Fruit fly (Drosophila melanogaster) whole organism, embryonic: ENCODE results near the gene CG33098.

ENCODE experiments used
- Aef1 ChIP-seq: fragments of 200-800 bp; sonication (Bioruptor generic); IDR thresholded peaks from 3 replicates; pipeline ENCODE4 v1.3.6; 2022; ENCODE audit warnings: missing biosample characterization, missing genetic modification characterization
- C15 ChIP-seq: fragments of 200-800 bp; sonication (Bioruptor generic); IDR thresholded peaks from 3 replicates; pipeline ENCODE4 v1.3.6; 2022; ENCODE audit warnings: missing biosample characterization, missing genetic modification characterization
- CG10267 ChIP-seq: fragments of 200-800 bp; sonication (Bioruptor generic); optimal IDR thresholded peaks from 2 replicates; lab custom pipeline; 2018; ENCODE audit warnings: missing biosample characterization, mild to moderate bottlenecking, missing genetic modification characterization, moderate library complexity
- CG10366 ChIP-seq: fragments of 200-800 bp; sonication (Bioruptor generic); IDR thresholded peaks from 2 replicates; pipeline ENCODE4 v1.3.6; 2022; ENCODE audit warnings: missing biosample characterization, missing genetic modification characterization
- CG11085 ChIP-seq: fragments of 200-800 bp; sonication (Bioruptor generic); IDR thresholded peaks from 2 replicates; pipeline ENCODE4 v1.3.6; 2022; ENCODE audit warnings: missing biosample characterization, missing genetic modification characterization
- CG12236 ChIP-seq: fragments of 200-800 bp; sonication (Bioruptor generic); optimal IDR thresholded peaks from 2 replicates; lab custom pipeline; 2016; ENCODE audit warnings: missing biosample characterization, missing genetic modification characterization
- CG12744 ChIP-seq: fragments of 200-800 bp; sonication (Bioruptor generic); optimal IDR thresholded peaks from 2 replicates; lab custom pipeline; 2016; ENCODE audit warnings: missing biosample characterization, missing genetic modification characterization
- CG13424 ChIP-seq: fragments of 200-800 bp; sonication (Bioruptor generic); optimal IDR thresholded peaks from 2 replicates; lab custom pipeline; 2019; ENCODE audit warnings: missing biosample characterization, mild to moderate bottlenecking, missing genetic modification characterization, moderate library complexity
- CG15011 ChIP-seq: fragments of 200-800 bp; sonication (Bioruptor generic); optimal IDR thresholded peaks from 3 replicates; lab custom pipeline; 2018; ENCODE audit warnings: missing biosample characterization, mild to moderate bottlenecking, missing genetic modification characterization
- CG17359 ChIP-seq: fragments of 200-800 bp; sonication (Bioruptor generic); optimal IDR thresholded peaks from 3 replicates; lab custom pipeline; 2018; ENCODE audit warnings: missing biosample characterization, mild to moderate bottlenecking, missing genetic modification characterization, moderate library complexity
- CG17829 ChIP-seq: fragments of 200-800 bp; optimal IDR thresholded peaks from 2 replicates; lab custom pipeline; 2019; ENCODE audit warnings: missing biosample characterization, mild to moderate bottlenecking, missing genetic modification characterization, moderate library complexity
- CG18476 ChIP-seq: fragments of 200-800 bp; sonication (Bioruptor generic); optimal IDR thresholded peaks from 2 replicates; lab custom pipeline; 2016; ENCODE audit warnings: missing biosample characterization, mild to moderate bottlenecking, missing genetic modification characterization
- CG2875 ChIP-seq: fragments of 200-800 bp; sonication (Bioruptor generic); optimal IDR thresholded peaks from 2 replicates; lab custom pipeline; 2017; ENCODE audit warnings: missing biosample characterization, mild to moderate bottlenecking, missing genetic modification characterization, missing genetic modification reagents
- CG30020 ChIP-seq: fragments of 200-800 bp; optimal IDR thresholded peaks from 2 replicates; lab custom pipeline; 2019; ENCODE audit warnings: missing biosample characterization, mild to moderate bottlenecking, missing genetic modification characterization, moderate library complexity
- CG32767 ChIP-seq: fragments of 200-800 bp; sonication (Bioruptor generic); IDR thresholded peaks from 2 replicates; pipeline ENCODE4 v1.3.6; 2022; ENCODE audit warnings: missing biosample characterization, missing genetic modification characterization
- CG34376 ChIP-seq: fragments of 200-800 bp; sonication (Bioruptor generic); optimal IDR thresholded peaks from 2 replicates; lab custom pipeline; 2018; ENCODE audit warnings: missing biosample characterization, mild to moderate bottlenecking, missing genetic modification characterization
- CG42726 ChIP-seq: fragments of 200-800 bp; sonication (Bioruptor generic); IDR thresholded peaks from 2 replicates; pipeline ENCODE4 v1.3.6; 2022; ENCODE audit warnings: missing biosample characterization, missing genetic modification characterization; ENCODE audit not compliant: partially characterized antibody
- CG43689 ChIP-seq: fragments of 200-800 bp; sonication (Bioruptor generic); IDR thresholded peaks from 2 replicates; pipeline ENCODE4 v1.3.6; 2022; ENCODE audit warnings: missing biosample characterization, missing genetic modification characterization
- CG6813 ChIP-seq: fragments of 200-800 bp; sonication (Bioruptor generic); optimal IDR thresholded peaks from 2 replicates; lab custom pipeline; 2017; ENCODE audit warnings: missing biosample characterization, missing genetic modification characterization, mild to moderate bottlenecking, moderate library complexity, missing genetic modification reagents
- CG7745 ChIP-seq: fragments of 200-800 bp; sonication (Bioruptor generic); optimal IDR thresholded peaks from 2 replicates; lab custom pipeline; 2018; ENCODE audit warnings: missing biosample characterization, mild to moderate bottlenecking, missing genetic modification characterization, moderate library complexity
- CG7786 ChIP-seq: fragments of 200-800 bp; sonication (Bioruptor generic); optimal IDR thresholded peaks from 2 replicates; lab custom pipeline; 2016; ENCODE audit warnings: missing biosample characterization, missing genetic modification characterization
- Camta ChIP-seq: fragments of 200-800 bp; sonication (Bioruptor generic); optimal IDR thresholded peaks from 2 replicates; lab custom pipeline; 2016; ENCODE audit warnings: missing biosample characterization, missing genetic modification characterization
- D19A ChIP-seq: fragments of 200-800 bp; optimal IDR thresholded peaks from 3 replicates; lab custom pipeline; 2019; ENCODE audit warnings: missing biosample characterization, mild to moderate bottlenecking, missing genetic modification characterization, moderate library complexity
- Deaf1 ChIP-seq: fragments of 200-800 bp; optimal IDR thresholded peaks from 3 replicates; lab custom pipeline; 2019; ENCODE audit warnings: missing biosample characterization, mild to moderate bottlenecking, missing genetic modification characterization, moderate library complexity
- ERR ChIP-seq: fragments of 200-800 bp; sonication (Bioruptor generic); optimal IDR thresholded peaks from 2 replicates; lab custom pipeline; 2016; ENCODE audit warnings: missing biosample characterization, missing genetic modification characterization
- Ets65A ChIP-seq: fragments of 200-800 bp; sonication (Bioruptor generic); peaks from one replicate; lab custom pipeline; 2016; ENCODE audit warnings: missing biosample characterization, missing genetic modification characterization
- Gug ChIP-seq: fragments of 200-800 bp; sonication (Bioruptor generic); IDR thresholded peaks from 4 replicates; pipeline ENCODE4 v1.3.6; 2022; ENCODE audit warnings: missing biosample characterization, missing genetic modification characterization
- Hmr ChIP-seq: fragments of 200-800 bp; sonication (Bioruptor generic); optimal IDR thresholded peaks from 3 replicates; lab custom pipeline; 2017; ENCODE audit warnings: mild to moderate bottlenecking, missing biosample characterization, missing genetic modification reagents, missing genetic modification characterization
- Lhr ChIP-seq: fragments of 200-800 bp; sonication (Bioruptor generic); optimal IDR thresholded peaks from 3 replicates; lab custom pipeline; 2017; ENCODE audit warnings: mild to moderate bottlenecking, missing biosample characterization, missing genetic modification reagents, missing genetic modification characterization
- Sox100B ChIP-seq: fragments of 200-800 bp; sonication (Bioruptor generic); optimal IDR thresholded peaks from 3 replicates; lab custom pipeline; 2018; ENCODE audit warnings: missing biosample characterization, mild to moderate bottlenecking, missing genetic modification characterization
- Taf1 ChIP-seq: fragments of 200-800 bp; sonication (Bioruptor generic); IDR thresholded peaks from 2 replicates; pipeline ENCODE4 v1.3.6; 2022; ENCODE audit warnings: missing biosample characterization, missing genetic modification characterization
- bab2 ChIP-seq: fragments of 200-800 bp; sonication (Bioruptor generic); optimal IDR thresholded peaks from 2 replicates; lab custom pipeline; 2016; ENCODE audit warnings: missing biosample characterization, missing genetic modification characterization
- bigmax ChIP-seq: fragments of 200-800 bp; sonication (Bioruptor generic); optimal IDR thresholded peaks from 2 replicates; lab custom pipeline; 2018; ENCODE audit warnings: missing biosample characterization, mild to moderate bottlenecking, missing genetic modification characterization
- bowl ChIP-seq: fragments of 200-800 bp; sonication (Bioruptor generic); IDR thresholded peaks from 2 replicates; pipeline ENCODE4 v1.3.6; 2022; ENCODE audit warnings: missing biosample characterization, missing genetic modification characterization
- cg ChIP-seq: fragments of 200-800 bp; sonication (Bioruptor generic); optimal IDR thresholded peaks from 3 replicates; lab custom pipeline; 2019; ENCODE audit warnings: missing biosample characterization, mild to moderate bottlenecking, missing genetic modification characterization, moderate library complexity
- ci ChIP-seq: fragments of 200-800 bp; sonication (Bioruptor generic); IDR thresholded peaks from 3 replicates; pipeline ENCODE4 v1.3.6; 2022; ENCODE audit warnings: missing biosample characterization, missing genetic modification characterization
- exex ChIP-seq: fragments of 200-800 bp; sonication (Bioruptor generic); optimal IDR thresholded peaks from 4 replicates; lab custom pipeline; 2018; ENCODE audit warnings: missing biosample characterization, mild to moderate bottlenecking, missing genetic modification characterization, moderate library complexity
- gcm2 ChIP-seq: fragments of 200-800 bp; sonication (Bioruptor generic); optimal IDR thresholded peaks from 2 replicates; lab custom pipeline; 2016; ENCODE audit warnings: missing biosample characterization, missing genetic modification characterization
- gsb-n ChIP-seq: fragments of 200-800 bp; sonication (Bioruptor generic); optimal IDR thresholded peaks from 3 replicates; lab custom pipeline; 2018; ENCODE audit warnings: missing biosample characterization, mild to moderate bottlenecking, missing genetic modification characterization
- ind ChIP-seq: fragments of 200-800 bp; sonication (Bioruptor generic); optimal IDR thresholded peaks from 3 replicates; lab custom pipeline; 2016; ENCODE audit warnings: missing biosample characterization, missing genetic modification characterization
- insv ChIP-seq, 2 experiments: fragments of 200-800 bp; sonication (Bioruptor generic); optimal IDR thresholded peaks; 3 replicates each; lab custom pipeline; 2016 to 2018; ENCODE audit warnings: missing biosample characterization in 2 of 2, missing genetic modification characterization in 2 of 2
- mirr ChIP-seq: fragments of 200-800 bp; sonication (Bioruptor generic); optimal IDR thresholded peaks from 3 replicates; lab custom pipeline; 2018; ENCODE audit warnings: missing biosample characterization, mild to moderate bottlenecking, missing genetic modification characterization
- org-1 ChIP-seq: fragments of 200-800 bp; sonication (Bioruptor generic); optimal IDR thresholded peaks from 2 replicates; lab custom pipeline; 2017; ENCODE audit warnings: missing biosample characterization, missing genetic modification characterization
- otp ChIP-seq: fragments of 200-800 bp; sonication (Bioruptor generic); IDR thresholded peaks from 3 replicates; pipeline ENCODE4, ENCODE4 v1.3.6; 2022; ENCODE audit warnings: missing biosample characterization, missing genetic modification characterization
- pnt ChIP-seq: fragments of 200-800 bp; sonication (Bioruptor generic); optimal IDR thresholded peaks from 3 replicates; lab custom pipeline; 2016; ENCODE audit warnings: missing biosample characterization, missing genetic modification characterization
- repo ChIP-seq: fragments of 200-800 bp; sonication (Bioruptor generic); optimal IDR thresholded peaks from 2 replicates; lab custom pipeline; 2016; ENCODE audit warnings: missing biosample characterization, missing genetic modification characterization
- row ChIP-seq: fragments of 200-800 bp; sonication (Bioruptor generic); IDR thresholded peaks from 3 replicates; pipeline ENCODE4 v1.3.6; 2022; ENCODE audit warnings: missing biosample characterization, missing genetic modification characterization
- ssp ChIP-seq: fragments of 200-800 bp; sonication (Bioruptor generic); IDR thresholded peaks from 2 replicates; pipeline ENCODE4 v1.3.6; 2022; ENCODE audit warnings: missing biosample characterization, missing genetic modification characterization
- tin ChIP-seq: fragments of 200-800 bp; sonication (Bioruptor generic); optimal IDR thresholded peaks from 3 replicates; lab custom pipeline; 2016; ENCODE audit warnings: missing biosample characterization, missing genetic modification characterization
- ttk ChIP-seq: fragments of 200-800 bp; sonication (Bioruptor generic); IDR thresholded peaks from 2 replicates; pipeline ENCODE4 v2.1.2; 2022; ENCODE audit warnings: missing biosample characterization, missing genetic modification characterization
- twi ChIP-seq: fragments of 200-800 bp; optimal IDR thresholded peaks from 2 replicates; lab custom pipeline; 2019; ENCODE audit warnings: missing biosample characterization, mild to moderate bottlenecking, missing genetic modification characterization, moderate library complexity

Gene CG33098

dm6 chr3R:12398054-12398453 is 11.1 kb downstream of the CG33098 start:
- TF ChIP-seq CG7745 (peak; percentile 89), mirr (GFP tag; lab: Kevin White, UChicago) (peak; percentile 67), tin (no peak), CG34376 (peak; percentile 18), bigmax (GFP tag; lab: Kevin White, UChicago) (no peak), CG18476 (GFP tag; lab: Kevin White, UChicago) (peak; percentile 13), D19A (tag; lab: Kevin White, UChicago) (peak; percentile 17), gsb-n (tag; lab: Kevin White, UChicago) (no peak), exex (tag; lab: Kevin White, UChicago) (peak; percentile 86), CG15011 (no peak), row (no peak), CG6813 (GFP tag; lab: Kevin White, UChicago) (peak; percentile 0), Taf1 (GFP tag; lab: Robert Waterston, UW) (no peak), insv (GFP tag; optimal IDR thresholded peaks at IDR 0.05; lab: Kevin White, UChicago) (no peak)

- TF ChIP-seq Sox100B (GFP tag; lab: Kevin White, UChicago) (no peak), CG32767 (0 out of 2 replicates have a peak, but pooled peaks have one; percentile 9), ERR (GFP tag; lab: Kevin White, UChicago) (no peak), Hmr (GFP tag; lab: Kevin White, UChicago) (no peak), org-1 (GFP tag; lab: Kevin White, UChicago) (no peak), bab2 (GFP tag; lab: Kevin White, UChicago) (no peak), bowl (no peak), Camta (GFP tag; lab: Kevin White, UChicago) (no peak), CG12236 (GFP tag; lab: Kevin White, UChicago) (no peak), Deaf1 (tag; lab: Kevin White, UChicago) (no peak), CG10366 (no peak), CG2875 (GFP tag; lab: Kevin White, UChicago) (no peak), CG11085 (no peak), cg (peak; percentile 40), twi (tag; lab: Kevin White, UChicago) (no peak), ttk (GFP tag; lab: Robert Waterston, UW) (no peak), repo (GFP tag; lab: Kevin White, UChicago) (no peak), CG17359 (tag; lab: Kevin White, UChicago) (no peak), CG7786 (no peak), ind (GFP tag; lab: Kevin White, UChicago) (no peak), ssp (no peak), Ets65A (GFP tag; lab: Kevin White, UChicago) (peak; percentile 50), CG10267 (no peak), CG42726 (GFP tag; lab: Robert Waterston, UW) (peak; percentile 46; the same call in 1 of the 2 replicates), CG13424 (tag; lab: Kevin White, UChicago) (no peak), CG30020 (tag; lab: Kevin White, UChicago) (no peak), C15 (no peak), Gug (no peak), otp (GFP tag; lab: Robert Waterston, UW) (no peak), CG17829 (no peak), ci (GFP tag; lab: Robert Waterston, UW) (no peak), pnt (GFP tag; lab: Kevin White, UChicago) (no peak), Lhr (no peak), tin (no peak), Aef1 (GFP tag; lab: Robert Waterston, UW) (no peak), CG12744 (no peak), CG43689 (GFP tag; lab: Robert Waterston, UW) (no peak), gcm2 (GFP tag; lab: Kevin White, UChicago) (no peak)
Measured at dm6 chr3R:12398620-12399247, 11.7 kb downstream of the CG33098 start, which contains the start of gene Cyp9f3. TSS of gene Cyp9f3 (minus strand) at chr3R:12398929.
